Worm (Caenorhabditis elegans): ENCODE measurements around the gene K02E10.4.

Gene K02E10.4

DNA sequence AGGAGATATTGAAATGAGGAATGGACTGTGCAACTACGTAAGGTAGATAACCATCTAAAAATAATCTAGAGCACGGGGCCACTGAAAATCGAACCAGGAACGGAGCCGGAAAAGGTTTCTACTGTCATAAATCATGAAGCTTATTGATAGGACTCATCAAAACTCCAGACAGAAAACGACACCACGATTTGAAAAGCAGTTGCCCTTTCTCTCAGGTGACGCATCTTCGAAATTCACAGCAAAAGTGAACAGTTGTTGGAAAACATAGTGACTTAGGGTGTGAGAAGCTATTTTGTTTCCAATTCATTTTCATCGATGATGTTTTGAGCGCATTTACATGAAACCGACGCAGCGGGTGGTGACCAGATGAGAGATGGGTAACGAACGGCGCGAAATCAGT, 30.8 kb upstream of the K02E10.4 start:
- TF ChIP-seq nhr-77 (tag; optimal IDR thresholded peaks at IDR 0.05), result no peak
- no peak for TF ChIP-seq pqm-1 (tag; optimal IDR thresholded peaks at IDR 0.05)
- TF ChIP-seq sea-2 (GFP tag; optimal IDR thresholded peaks at IDR 0.05), result no peak
- TF ChIP-seq ama-1 (optimal IDR thresholded peaks at IDR 0.05), result no peak
- no peak for TF ChIP-seq ceh-28 (tag; optimal IDR thresholded peaks at IDR 0.05)
- TF ChIP-seq zag-1 (tag; optimal IDR thresholded peaks at IDR 0.05), result no peak
- no peak for TF ChIP-seq eor-1 (tag; optimal IDR thresholded peaks at IDR 0.05)
- no peak for TF ChIP-seq lin-15B (tag; optimal IDR thresholded peaks at IDR 0.05)
- TF ChIP-seq nfya-1 (tag; optimal IDR thresholded peaks at IDR 0.05; ENCODE audit: insufficient read depth), result no peak
- TF ChIP-seq hmg-11 (tag; optimal IDR thresholded peaks at IDR 0.05), result no peak
- TF ChIP-seq egl-5 (tag; optimal IDR thresholded peaks at IDR 0.05), result no peak
- no peak for TF ChIP-seq egl-27 (tag; optimal IDR thresholded peaks at IDR 0.05)
- TF ChIP-seq nhr-67 (tag; optimal IDR thresholded peaks at IDR 0.05), result no peak

DNA sequence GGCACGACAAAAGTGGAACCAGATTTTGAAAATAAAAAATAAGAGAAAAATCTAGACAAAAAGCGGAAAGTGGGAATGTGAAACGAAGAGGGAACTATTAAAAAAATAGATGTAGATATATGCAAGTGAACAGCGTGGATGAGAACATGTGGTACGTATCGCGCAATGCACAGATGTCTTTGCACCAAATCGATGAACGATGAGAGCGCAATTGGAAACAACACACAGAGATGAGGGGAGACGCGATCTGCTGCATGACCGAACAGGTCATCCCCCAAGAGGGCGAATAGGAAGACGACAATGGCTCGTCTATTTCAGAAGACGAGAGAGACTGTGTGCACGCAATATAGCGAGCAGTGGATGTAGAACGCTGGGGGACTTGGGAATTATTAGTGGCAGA, 30.3 kb upstream of the K02E10.4 start:
- TF ChIP-seq nhr-25 (tag; optimal IDR thresholded peaks at IDR 0.05) (no peak), R02D3.7 (tag; optimal IDR thresholded peaks at IDR 0.05) (no peak), ceh-16 (tag; optimal IDR thresholded peaks at IDR 0.05) (no peak), zag-1 (tag; optimal IDR thresholded peaks at IDR 0.05) (no peak), ceh-28 (tag; optimal IDR thresholded peaks at IDR 0.05) (no peak), elt-3 (tag; optimal IDR thresholded peaks at IDR 0.05) (no peak), nhr-76 (tag; optimal IDR thresholded peaks at IDR 0.05) (no peak), unc-39 (tag; optimal IDR thresholded peaks at IDR 0.05) (no peak), unc-62 (GFP tag; optimal IDR thresholded peaks at IDR 0.05) (no peak), elt-2 (tag; optimal IDR thresholded peaks at IDR 0.05) (no peak), hmg-11 (tag; optimal IDR thresholded peaks at IDR 0.05) (no peak), snpc-4 (tag; optimal IDR thresholded peaks at IDR 0.05) (no peak), ztf-4 (tag; optimal IDR thresholded peaks at IDR 0.05) (no peak)

DNA sequence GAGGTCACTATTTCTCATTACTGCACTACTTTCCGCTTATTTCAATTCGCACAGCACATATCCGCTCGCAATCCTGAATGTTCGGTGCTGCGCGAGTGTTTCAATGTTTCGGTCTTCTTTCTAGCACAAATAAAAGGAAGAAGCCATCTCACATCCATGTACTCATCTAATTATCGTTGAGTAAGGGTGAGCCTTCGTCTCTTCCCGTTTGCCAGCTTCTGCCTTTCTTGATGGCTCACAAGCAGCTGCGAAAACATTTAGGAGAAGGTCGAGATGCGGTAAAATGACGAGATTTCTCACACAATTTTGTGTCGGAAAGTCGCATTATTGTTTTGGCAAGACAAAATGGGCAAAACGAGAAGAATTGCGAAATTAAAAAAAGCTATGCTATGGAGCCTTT, 28.1 kb upstream of the K02E10.4 start:
- TF ChIP-seq lin-15B (tag; optimal IDR thresholded peaks at IDR 0.05) (no peak), fkh-10 (GFP tag; optimal IDR thresholded peaks at IDR 0.05) (no peak), pqm-1 (tag; optimal IDR thresholded peaks at IDR 0.05) (no peak), nhr-237 (tag; optimal IDR thresholded peaks at IDR 0.05) (no peak)

ce11 chrX:2456141-2456540, 26.9 kb upstream of the K02E10.4 start:
- no peak for TF ChIP-seq nhr-77 (tag; optimal IDR thresholded peaks at IDR 0.05)
- TF ChIP-seq snpc-4 (tag; optimal IDR thresholded peaks at IDR 0.05), result no peak
- TF ChIP-seq ama-1 (optimal IDR thresholded peaks at IDR 0.05), result no peak
- no peak for TF ChIP-seq ztf-4 (tag; optimal IDR thresholded peaks at IDR 0.05)
- no peak for TF ChIP-seq nhr-25 (tag; optimal IDR thresholded peaks at IDR 0.05)
- TF ChIP-seq nhr-28 (tag; optimal IDR thresholded peaks at IDR 0.05), result no peak
- TF ChIP-seq mml-1 (tag; optimal IDR thresholded peaks at IDR 0.05), result no peak
- TF ChIP-seq fkh-10 (GFP tag; optimal IDR thresholded peaks at IDR 0.05), result peak; percentile 71

DNA sequence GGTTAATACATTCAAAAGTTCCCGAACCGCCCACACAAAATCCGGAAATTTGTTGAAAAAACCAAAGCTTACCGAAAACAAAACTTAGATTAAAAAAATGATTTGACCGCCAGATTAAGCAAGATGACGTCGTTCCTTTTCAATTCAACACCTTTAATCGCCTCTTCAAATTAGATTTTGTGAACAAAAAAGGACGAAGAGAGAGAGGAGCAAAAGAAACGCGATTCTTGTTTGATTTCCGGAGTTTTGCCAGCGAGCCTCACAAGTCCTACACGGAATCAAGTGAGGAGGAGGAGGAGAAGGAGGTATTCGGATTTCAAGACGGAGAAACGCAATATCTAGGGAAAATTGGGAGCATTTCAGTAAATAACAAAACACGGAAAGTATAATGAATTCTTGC, 25.6 kb upstream of the K02E10.4 start:
- peak; percentile 76 for TF ChIP-seq fkh-10 (GFP tag; optimal IDR thresholded peaks at IDR 0.05)
- TF ChIP-seq skn-1 (tag; optimal IDR thresholded peaks at IDR 0.05), result no peak

ce11 chrX:2459793-2460192, 23.3 kb upstream of the K02E10.4 start, which contains the start of gene fox-1:
fox-1 (minus strand) TSS chrX:2459893.
- TF ChIP-seq sea-2 (GFP tag; optimal IDR thresholded peaks at IDR 0.05), result no peak
- no peak for TF ChIP-seq egl-27 (tag; optimal IDR thresholded peaks at IDR 0.05)
- no peak for TF ChIP-seq elt-1 (tag; optimal IDR thresholded peaks at IDR 0.05)
- no peak for TF ChIP-seq ceh-16 (tag; optimal IDR thresholded peaks at IDR 0.05)
- TF ChIP-seq nhr-25 (tag; optimal IDR thresholded peaks at IDR 0.05), result no peak
- TF ChIP-seq nfya-1 (tag; optimal IDR thresholded peaks at IDR 0.05; ENCODE audit: insufficient read depth), result no peak
- TF ChIP-seq ZK546.5 (tag; optimal IDR thresholded peaks at IDR 0.05), result no peak
- peak; percentile 23 for TF ChIP-seq pha-4 (tag; optimal IDR thresholded peaks at IDR 0.05)

ce11 chrX:2461742-2462141, 21.3 kb upstream of the K02E10.4 start:
- TF ChIP-seq lin-39 (tag; optimal IDR thresholded peaks at IDR 0.05) (no peak), mdl-1 (tag; optimal IDR thresholded peaks at IDR 0.05) (no peak), unc-62 (GFP tag; optimal IDR thresholded peaks at IDR 0.05) (no peak), ceh-16 (tag; optimal IDR thresholded peaks at IDR 0.05) (no peak), nfya-1 (tag; optimal IDR thresholded peaks at IDR 0.05; ENCODE audit: insufficient read depth) (no peak), lsy-12 (tag; optimal IDR thresholded peaks at IDR 0.05) (no peak), nhr-67 (tag; optimal IDR thresholded peaks at IDR 0.05) (no peak), ama-1 (optimal IDR thresholded peaks at IDR 0.05) (no peak), tbx-2 (tag; optimal IDR thresholded peaks at IDR 0.05) (no peak), aly-2 (tag; optimal IDR thresholded peaks at IDR 0.05) (no peak), nhr-77 (tag; optimal IDR thresholded peaks at IDR 0.05) (no peak), unc-39 (tag; optimal IDR thresholded peaks at IDR 0.05) (no peak), nhr-25 (tag; optimal IDR thresholded peaks at IDR 0.05) (no peak), fkh-10 (GFP tag; optimal IDR thresholded peaks at IDR 0.05) (no peak)

All from whole organism, L3 larva.